Worm (Caenorhabditis elegans): Measurements from ENCODE around the gene slc-25A29.
A peak's percentile ranks its signal among the peaks of the same experiment; 100 is the strongest.

The slc-25A29 gene

ce11 chrV:14687106-14687964 is 29.4 kb upstream of the slc-25A29 start:
- TF ChIP-seq tab-1 (GFP tag; IDR thresholded peaks at IDR 0.05) (no peak), T22C8.4 (GFP tag; IDR thresholded peaks at IDR 0.05) (no peak), klf-2 (GFP tag; conservative IDR thresholded peaks at IDR 0.05) (no peak), flt-1 (GFP tag; IDR thresholded peaks at IDR 0.05) (no peak), med-1 (GFP tag; optimal IDR thresholded peaks at IDR 0.05; ENCODE audit: insufficient read depth) (no peak), cog-1 (tag; optimal IDR thresholded peaks at IDR 0.05) (no peak), ref-1 (GFP tag; conservative IDR thresholded peaks at IDR 0.05) (no peak), ztf-29 (GFP tag; IDR thresholded peaks at IDR 0.05) (no peak), ztf-23 (GFP tag; IDR thresholded peaks at IDR 0.05) (no peak)

ce11 chrV:14686231-14687105 is 28.5 kb upstream of the slc-25A29 start:
- TF ChIP-seq flt-1 (GFP tag; IDR thresholded peaks at IDR 0.05) (no peak), med-1 (GFP tag; optimal IDR thresholded peaks at IDR 0.05; ENCODE audit: insufficient read depth) (no peak), tab-1 (GFP tag; IDR thresholded peaks at IDR 0.05) (no peak)

- TF ChIP-seq T22C8.4 (GFP tag; IDR thresholded peaks at IDR 0.05) (0 out of 2 replicates have a peak, but pooled peaks have one; percentile 50), flt-1 (GFP tag; IDR thresholded peaks at IDR 0.05) (peak; percentile 69), ztf-23 (GFP tag; IDR thresholded peaks at IDR 0.05) (peak; percentile 88), ref-1 (GFP tag; conservative IDR thresholded peaks at IDR 0.05) (no peak), klf-2 (GFP tag; conservative IDR thresholded peaks at IDR 0.05) (no peak), cog-1 (tag; optimal IDR thresholded peaks at IDR 0.05) (peak; percentile 90)
Measured at ce11 chrV:14685435-14686058, 27.6 kb upstream of the slc-25A29 start, which contains the start of gene C47E8.4. C47E8.4 (minus strand) TSS chrV:14685485.

- no peak for TF ChIP-seq tab-1 (GFP tag; IDR thresholded peaks at IDR 0.05)
- TF ChIP-seq flt-1 (GFP tag; IDR thresholded peaks at IDR 0.05) = no peak
- TF ChIP-seq ref-1 (GFP tag; conservative IDR thresholded peaks at IDR 0.05) = no peak
Measured at ce11 chrV:14684359-14685312, 26.7 kb upstream of the slc-25A29 start, which contains the start of gene hsp-90. hsp-90 (plus strand) TSS chrV:14684918.

- no peak for TF ChIP-seq ref-1 (GFP tag; conservative IDR thresholded peaks at IDR 0.05)
- no peak for TF ChIP-seq med-1 (GFP tag; optimal IDR thresholded peaks at IDR 0.05; ENCODE audit: insufficient read depth)
- TF ChIP-seq ztf-29 (GFP tag; IDR thresholded peaks at IDR 0.05) = no peak
Measured at ce11 chrV:14683926-14684325, 26.0 kb upstream of the slc-25A29 start.

ce11 chrV:14683291-14683690 is 25.3 kb upstream of the slc-25A29 start:
- no peak for TF ChIP-seq klf-2 (GFP tag; conservative IDR thresholded peaks at IDR 0.05)
- TF ChIP-seq ztf-23 (GFP tag; IDR thresholded peaks at IDR 0.05) = no peak
- no peak for TF ChIP-seq med-1 (GFP tag; optimal IDR thresholded peaks at IDR 0.05; ENCODE audit: insufficient read depth)
- TF ChIP-seq cog-1 (tag; optimal IDR thresholded peaks at IDR 0.05) = no peak
- no peak for TF ChIP-seq ref-1 (GFP tag; conservative IDR thresholded peaks at IDR 0.05)
- no peak for TF ChIP-seq flt-1 (GFP tag; IDR thresholded peaks at IDR 0.05)
- no peak for TF ChIP-seq tab-1 (GFP tag; IDR thresholded peaks at IDR 0.05)

- no peak for TF ChIP-seq cog-1 (tag; optimal IDR thresholded peaks at IDR 0.05)
- no peak for TF ChIP-seq klf-2 (GFP tag; conservative IDR thresholded peaks at IDR 0.05)
- no peak for TF ChIP-seq tab-1 (GFP tag; IDR thresholded peaks at IDR 0.05)
- no peak for TF ChIP-seq flt-1 (GFP tag; IDR thresholded peaks at IDR 0.05)
- no peak for TF ChIP-seq ztf-29 (GFP tag; IDR thresholded peaks at IDR 0.05)
- no peak for TF ChIP-seq ref-1 (GFP tag; conservative IDR thresholded peaks at IDR 0.05)
- no peak for TF ChIP-seq T22C8.4 (GFP tag; IDR thresholded peaks at IDR 0.05)
- no peak for TF ChIP-seq med-1 (GFP tag; optimal IDR thresholded peaks at IDR 0.05; ENCODE audit: insufficient read depth)
- no peak for TF ChIP-seq ztf-23 (GFP tag; IDR thresholded peaks at IDR 0.05)
Measured at ce11 chrV:14682870-14683269, 24.9 kb upstream of the slc-25A29 start.

- no peak for TF ChIP-seq flt-1 (GFP tag; IDR thresholded peaks at IDR 0.05)
- no peak for TF ChIP-seq ztf-23 (GFP tag; IDR thresholded peaks at IDR 0.05)
- TF ChIP-seq cog-1 (tag; optimal IDR thresholded peaks at IDR 0.05) = no peak
- no peak for TF ChIP-seq klf-2 (GFP tag; conservative IDR thresholded peaks at IDR 0.05)
- TF ChIP-seq med-1 (GFP tag; optimal IDR thresholded peaks at IDR 0.05; ENCODE audit: insufficient read depth) = no peak
- TF ChIP-seq T22C8.4 (GFP tag; IDR thresholded peaks at IDR 0.05) = no peak
- no peak for TF ChIP-seq tab-1 (GFP tag; IDR thresholded peaks at IDR 0.05)
- TF ChIP-seq ref-1 (GFP tag; conservative IDR thresholded peaks at IDR 0.05) = no peak
- no peak for TF ChIP-seq ztf-29 (GFP tag; IDR thresholded peaks at IDR 0.05)
Measured at ce11 chrV:14680014-14680413, 22.0 kb upstream of the slc-25A29 start, which contains the start of gene C47E8.3. C47E8.3 (plus strand) TSS chrV:14680314.

Measured in whole organism, midembryonic.